Worm (Caenorhabditis elegans) whole organism, L1 larva: ENCODE measurements around the gene nlp-34.

Experiments
- C04F5.9 ChIP-seq: sonication (generic microtip); optimal IDR thresholded peaks from 2 replicates; lab custom pipeline; 2016; ENCODE audit warnings: missing genetic modification characterization, missing compliant biosample characterization
- C16A3.4 ChIP-seq: fragments of 150-350 bp; optimal IDR thresholded peaks from 2 replicates; lab custom pipeline; 2014; ENCODE audit warnings: missing biosample characterization, missing genetic modification characterization
- F16B12.6 ChIP-seq: fragments of 150-350 bp; optimal IDR thresholded peaks from 2 replicates; lab custom pipeline; 2014; ENCODE audit warnings: missing biosample characterization, missing genetic modification characterization
- Y116A8C.19 ChIP-seq: sonication (generic microtip); optimal IDR thresholded peaks from 2 replicates; lab custom pipeline; 2016; ENCODE audit warnings: missing compliant biosample characterization, missing genetic modification characterization, borderline replicate concordance
- aha-1 ChIP-seq: fragments of 150-350 bp; optimal IDR thresholded peaks from 2 replicates; lab custom pipeline; 2014; ENCODE audit warnings: missing biosample characterization, missing genetic modification characterization
- alr-1 ChIP-seq: fragments of 200-800 bp; sonication (Bioruptor generic); optimal IDR thresholded peaks from 2 replicates; lab custom pipeline; 2018; ENCODE audit warnings: borderline replicate concordance, mild to moderate bottlenecking, missing genetic modification characterization, missing compliant biosample characterization
- aly-2 ChIP-seq: fragments of 150-350 bp; optimal IDR thresholded peaks from 2 replicates; lab custom pipeline; 2014; ENCODE audit warnings: missing biosample characterization, missing genetic modification characterization
- blmp-1 ChIP-seq: fragments of 150-350 bp; optimal IDR thresholded peaks from 2 replicates; lab custom pipeline; 2014; ENCODE audit warnings: missing biosample characterization, missing genetic modification characterization
- ceh-63 ChIP-seq: fragments of 200-800 bp; sonication (Bioruptor generic); optimal IDR thresholded peaks from 2 replicates; lab custom pipeline; 2018; ENCODE audit warnings: mild to moderate bottlenecking, missing genetic modification characterization, missing compliant biosample characterization
- ceh-8 ChIP-seq: fragments of 200-800 bp; sonication (Bioruptor generic); optimal IDR thresholded peaks from 2 replicates; lab custom pipeline; 2018; ENCODE audit warnings: mild to moderate bottlenecking, missing genetic modification characterization, moderate library complexity, missing compliant biosample characterization
- ceh-82 ChIP-seq, 3 experiments: fragments of 150-350 bp in 1 of 3; sonication (generic microtip) in 2 of 3; optimal IDR thresholded peaks; 2 replicates each; lab custom pipeline; 2014 to 2017; ENCODE audit warnings: missing biosample characterization in 3 of 3, missing genetic modification characterization in 3 of 3
- ces-1 ChIP-seq: fragments of 150-350 bp; optimal IDR thresholded peaks from 2 replicates; lab custom pipeline; 2014; ENCODE audit warnings: missing biosample characterization, missing genetic modification reagents, missing genetic modification characterization
- dpl-1 ChIP-seq, 3 experiments: fragments of 150-350 bp in 2 of 3; sonication (generic microtip) in 1 of 3; optimal IDR thresholded peaks; 2 replicates each; lab custom pipeline; 2014 to 2017; ENCODE audit warnings: missing biosample characterization in 3 of 3, missing genetic modification characterization in 3 of 3, missing genetic modification reagents in 3 of 3
- dsc-1 ChIP-seq: sonication (generic microtip); optimal IDR thresholded peaks from 2 replicates; lab custom pipeline; 2016; ENCODE audit warnings: mild to moderate bottlenecking, missing genetic modification characterization, missing compliant biosample characterization
- efl-1 ChIP-seq, 4 experiments: fragments of 150-350 bp; optimal IDR thresholded peaks in 3 of 4; peaks in 1 of 4; 1 replicate in 1 of 4; 2 replicates in 3 of 4; lab custom pipeline; 2014; ENCODE audit warnings: missing biosample characterization in 2 of 4, missing genetic modification characterization in 2 of 4, missing genetic modification reagents in 2 of 4
- efl-3 ChIP-seq: fragments of 200-800 bp; sonication (Bioruptor generic); optimal IDR thresholded peaks from 2 replicates; lab custom pipeline; 2018; ENCODE audit warnings: mild to moderate bottlenecking, missing genetic modification characterization, missing compliant biosample characterization
- egl-27 ChIP-seq, 2 experiments: fragments of 150-350 bp in 1 of 2; sonication (generic microtip); optimal IDR thresholded peaks; 3 replicates each; lab custom pipeline; 2017 to 2018; ENCODE audit warnings: missing biosample characterization in 2 of 2, missing genetic modification characterization in 2 of 2, missing genetic modification reagents in 2 of 2
- elt-2 ChIP-seq: sonication (generic microtip); optimal IDR thresholded peaks from 2 replicates; lab custom pipeline; 2016; ENCODE audit warnings: missing genetic modification characterization, mild to moderate bottlenecking, inconsistent platforms, missing compliant biosample characterization, missing genetic modification reagents
- ets-5 ChIP-seq: fragments of 200-800 bp; sonication (Bioruptor generic); IDR thresholded peaks from 2 replicates; pipeline ENCODE4 v1.3.6; 2022; ENCODE audit warnings: missing genetic modification characterization, missing compliant biosample characterization
- fkh-4 ChIP-seq: sonication (generic microtip); optimal IDR thresholded peaks from 2 replicates; lab custom pipeline; 2016; ENCODE audit warnings: missing compliant biosample characterization, missing genetic modification characterization, borderline replicate concordance
- fos-1 ChIP-seq: fragments of 150-350 bp; optimal IDR thresholded peaks from 2 replicates; lab custom pipeline; 2014; ENCODE audit warnings: missing biosample characterization, missing genetic modification characterization
- hlh-17 ChIP-seq: fragments of 200-800 bp; sonication (Bioruptor generic); optimal IDR thresholded peaks from 2 replicates; lab custom pipeline; 2018; ENCODE audit warnings: missing genetic modification characterization, mild to moderate bottlenecking, missing compliant biosample characterization, moderate library complexity, borderline replicate concordance
- hpl-2 ChIP-seq: fragments of 150-350 bp; optimal IDR thresholded peaks from 2 replicates; lab custom pipeline; 2014; ENCODE audit warnings: missing biosample characterization, missing genetic modification reagents, missing genetic modification characterization
- irx-1 ChIP-seq: sonication (generic microtip); optimal IDR thresholded peaks from 2 replicates; lab custom pipeline; 2016; ENCODE audit warnings: missing genetic modification characterization, missing compliant biosample characterization
- lin-15B ChIP-seq: fragments of 150-350 bp; sonication (generic microtip); optimal IDR thresholded peaks from 3 replicates; lab custom pipeline; 2014; ENCODE audit warnings: missing biosample characterization, missing genetic modification characterization
- lir-3 ChIP-seq: sonication (generic microtip); optimal IDR thresholded peaks from 2 replicates; lab custom pipeline; 2016; ENCODE audit warnings: mild to moderate bottlenecking, missing genetic modification characterization, moderate library complexity, missing compliant biosample characterization; ENCODE audit not compliant: poor library complexity
- lsy-2 ChIP-seq, 2 experiments: fragments of 150-350 bp; optimal IDR thresholded peaks; 2 replicates each; lab custom pipeline; 2014; ENCODE audit warnings: missing biosample characterization in 2 of 2, missing genetic modification characterization in 2 of 2
- mdl-1 ChIP-seq, 2 experiments: fragments of 150-350 bp; optimal IDR thresholded peaks; 2 replicates each; lab custom pipeline; 2014 to 2017; ENCODE audit warnings: missing biosample characterization in 2 of 2, missing genetic modification characterization in 2 of 2, inconsistent platforms in 1 of 2
- mef-2 ChIP-seq: fragments of 150-350 bp; optimal IDR thresholded peaks from 2 replicates; lab custom pipeline; 2014; ENCODE audit warnings: missing biosample characterization, missing genetic modification characterization
- nhr-20 ChIP-seq: sonication (generic microtip); optimal IDR thresholded peaks from 2 replicates; lab custom pipeline; 2016; ENCODE audit warnings: mild to moderate bottlenecking, missing genetic modification characterization, missing compliant biosample characterization
- nhr-71 ChIP-seq: sonication (generic microtip); optimal IDR thresholded peaks from 2 replicates; lab custom pipeline; 2016; ENCODE audit warnings: mild to moderate bottlenecking, missing genetic modification characterization, moderate library complexity, missing compliant biosample characterization
- nhr-76 ChIP-seq: sonication (generic microtip); optimal IDR thresholded peaks from 2 replicates; lab custom pipeline; 2017; ENCODE audit warnings: missing biosample characterization, missing genetic modification characterization
- nhr-84 ChIP-seq: sonication (generic microtip); optimal IDR thresholded peaks from 2 replicates; lab custom pipeline; 2017; ENCODE audit warnings: missing biosample characterization, missing genetic modification characterization
- nhr-90 ChIP-seq: sonication (generic microtip); optimal IDR thresholded peaks from 2 replicates; lab custom pipeline; 2016; ENCODE audit warnings: mild to moderate bottlenecking, missing genetic modification characterization, missing compliant biosample characterization; ENCODE audit not compliant: poor library complexity
- pag-3 ChIP-seq: sonication (generic microtip); optimal IDR thresholded peaks from 2 replicates; lab custom pipeline; 2017; ENCODE audit warnings: missing genetic modification characterization, mild to moderate bottlenecking, missing compliant biosample characterization, antibody characterized with exemption, borderline replicate concordance; ENCODE audit not compliant: insufficient read depth
- pax-3 ChIP-seq: fragments of 200-800 bp; sonication (Bioruptor generic); optimal IDR thresholded peaks from 2 replicates; lab custom pipeline; 2018; ENCODE audit warnings: mild to moderate bottlenecking, missing genetic modification characterization, moderate library complexity, missing compliant biosample characterization
- pqm-1 ChIP-seq: sonication (generic microtip); optimal IDR thresholded peaks from 3 replicates; lab custom pipeline; 2017; ENCODE audit warnings: missing biosample characterization, missing genetic modification characterization
- skn-1 ChIP-seq: fragments of 150-350 bp; optimal IDR thresholded peaks from 2 replicates; lab custom pipeline; 2014; ENCODE audit warnings: missing biosample characterization, missing genetic modification characterization
- snpc-4 ChIP-seq: fragments of 150-350 bp; optimal IDR thresholded peaks from 2 replicates; lab custom pipeline; 2014; ENCODE audit warnings: missing biosample characterization, missing genetic modification characterization
- sptf-1 ChIP-seq: fragments of 150-350 bp; optimal IDR thresholded peaks from 2 replicates; lab custom pipeline; 2014; ENCODE audit warnings: missing biosample characterization, missing genetic modification characterization
- sup-37 ChIP-seq: fragments of 200-800 bp; sonication (Bioruptor generic); optimal IDR thresholded peaks from 2 replicates; lab custom pipeline; 2018; ENCODE audit warnings: mild to moderate bottlenecking, missing genetic modification characterization, missing compliant biosample characterization
- unc-62 ChIP-seq: fragments of 150-350 bp; optimal IDR thresholded peaks from 2 replicates; lab custom pipeline; 2014; ENCODE audit warnings: missing biosample characterization, missing genetic modification reagents, missing genetic modification characterization
- unc-86 ChIP-seq: sonication (generic microtip); optimal IDR thresholded peaks from 2 replicates; lab custom pipeline; 2016; ENCODE audit warnings: missing genetic modification characterization, missing compliant biosample characterization
- xbp-1 ChIP-seq: sonication (generic microtip); optimal IDR thresholded peaks from 2 replicates; lab custom pipeline; 2016; ENCODE audit warnings: missing genetic modification characterization, missing compliant biosample characterization
- zip-4 ChIP-seq: fragments of 200-800 bp; sonication (Bioruptor generic); optimal IDR thresholded peaks from 2 replicates; lab custom pipeline; 2018; ENCODE audit warnings: mild to moderate bottlenecking, missing genetic modification characterization, moderate library complexity, missing compliant biosample characterization
- ztf-4 ChIP-seq: fragments of 150-350 bp; optimal IDR thresholded peaks from 2 replicates; lab custom pipeline; 2014; ENCODE audit warnings: missing biosample characterization, missing genetic modification characterization

The nlp-34 gene

ce11 chrV:3981680-3982079 is 2.7 kb upstream of the nlp-34 start, which contains the start of gene nlp-30:
Gene nlp-30, plus strand, starts transcription at chrV:3981980.
- no peak for TF ChIP-seq nhr-20 (tag; lab: Kevin White, UChicago)
- no peak for TF ChIP-seq nhr-90 (tag; lab: Kevin White, UChicago)
- no peak for TF ChIP-seq efl-3 (GFP tag; lab: Kevin White, UChicago)
- TF ChIP-seq unc-86 (tag; lab: Kevin White, UChicago) = no peak
- TF ChIP-seq dpl-1 (GFP tag; optimal IDR thresholded peaks at IDR 0.05; lab: Kevin White, UChicago) = no peak
- no peak for TF ChIP-seq nhr-71
- TF ChIP-seq ces-1 (GFP tag; lab: Kevin White, UChicago) = no peak
- no peak for TF ChIP-seq alr-1 (tag; lab: Kevin White, UChicago)

- TF ChIP-seq nhr-76 (tag; lab: Kevin White, UChicago) = no peak
- TF ChIP-seq F16B12.6 (tag; lab: Kevin White, UChicago) = no peak
- TF ChIP-seq irx-1 (tag; lab: Kevin White, UChicago) = no peak
- TF ChIP-seq unc-62 (GFP tag; lab: Kevin White, UChicago) = no peak
- no peak for TF ChIP-seq aly-2
- TF ChIP-seq ceh-63 (GFP tag; lab: Kevin White, UChicago) = no peak
- no peak for TF ChIP-seq C16A3.4 (tag; lab: Kevin White, UChicago)
- TF ChIP-seq snpc-4 (tag; lab: Kevin White, UChicago) = no peak
- TF ChIP-seq ceh-82 (tag; optimal IDR thresholded peaks at IDR 0.05; lab: Kevin White, UChicago) = no peak
- TF ChIP-seq pqm-1 = no peak
- TF ChIP-seq mef-2 = no peak
- TF ChIP-seq fkh-4 (tag; lab: Kevin White, UChicago) = no peak
- TF ChIP-seq zip-4 = no peak
- TF ChIP-seq C04F5.9 (tag; lab: Kevin White, UChicago) = no peak
- no peak for TF ChIP-seq ztf-4 (tag; lab: Kevin White, UChicago)
These were observed 1.4 kb upstream of the nlp-34 start for ce11 chrV:3980228-3980933.

- TF ChIP-seq blmp-1 (tag; lab: Kevin White, UChicago) (peak; percentile 89), sptf-1 (no peak), hpl-2 (GFP tag; lab: Kevin White, UChicago) (no peak), fkh-4 (tag; lab: Kevin White, UChicago) (no peak), sup-37 (no peak), ceh-8 (GFP tag; lab: Kevin White, UChicago) (no peak), mdl-1 (tag; optimal IDR thresholded peaks at IDR 0.05; lab: Kevin White, UChicago) (peak in 1 of 2 experiments; percentile 41), pag-3 (tag; lab: Kevin White, UChicago) (no peak), Y116A8C.19 (tag; lab: Kevin White, UChicago) (no peak), ets-5 (GFP tag; lab: Robert Waterston, UW) (no peak), lin-15B (tag; lab: Kevin White, UChicago) (no peak), skn-1 (tag; lab: Kevin White, UChicago) (no peak), efl-1 (optimal IDR thresholded peaks at IDR 0.05; lab: Kevin White, UChicago) (no peak), efl-1 (GFP tag; optimal IDR thresholded peaks at IDR 0.05 in 1 of 2; lab: Kevin White, UChicago) (no peak), efl-3 (GFP tag; lab: Kevin White, UChicago) (no peak), lsy-2 (tag; optimal IDR thresholded peaks at IDR 0.05; lab: Kevin White, UChicago) (peak in 1 of 2 experiments; percentile 21), elt-2 (tag; lab: Kevin White, UChicago) (no peak), pqm-1 (no peak), hlh-17 (GFP tag; lab: Kevin White, UChicago) (no peak), egl-27 (tag; optimal IDR thresholded peaks at IDR 0.05; lab: Kevin White, UChicago) (no peak), xbp-1 (no peak), fos-1 (tag; lab: Kevin White, UChicago) (no peak), pax-3 (tag; lab: Kevin White, UChicago) (no peak), nhr-20 (tag; lab: Kevin White, UChicago) (peak; percentile 88), ceh-63 (GFP tag; lab: Kevin White, UChicago) (no peak), nhr-84 (tag; lab: Kevin White, UChicago) (no peak), dpl-1 (GFP tag; optimal IDR thresholded peaks at IDR 0.05; lab: Kevin White, UChicago) (no peak), aha-1 (no peak), mef-2 (no peak), lir-3 (tag; lab: Kevin White, UChicago) (no peak), dsc-1 (no peak)
These were observed 885 bp upstream of the nlp-34 start, which contains the start of gene nlp-31 for ce11 chrV:3979819-3980218. Gene nlp-31, plus strand, starts transcription at chrV:3980055.
